Worm (Caenorhabditis elegans) whole organism, late embryonic: ENCODE results near the gene R08C7.5.

Experiments
- C38D4.7 ChIP-seq: fragments of 200-800 bp; sonication (Bioruptor generic); optimal IDR thresholded peaks from 2 replicates; lab custom pipeline; 2018; ENCODE audit warnings: mild to moderate bottlenecking, missing genetic modification characterization, moderate library complexity, missing compliant biosample characterization
- ama-1 ChIP-seq: fragments of 150-350 bp; optimal IDR thresholded peaks from 2 replicates; lab custom pipeline; 2014
- ceh-24 ChIP-seq: sonication (generic microtip); optimal IDR thresholded peaks from 2 replicates; lab custom pipeline; 2016; ENCODE audit warnings: mild to moderate bottlenecking, missing genetic modification characterization, missing compliant biosample characterization
- fax-1 ChIP-seq: sonication (generic microtip); optimal IDR thresholded peaks from 2 replicates; lab custom pipeline; 2016; ENCODE audit warnings: missing genotype, missing genetic modification characterization, missing compliant biosample characterization
- gmeb-2 ChIP-seq: sonication (generic microtip); optimal IDR thresholded peaks from 2 replicates; lab custom pipeline; 2016; ENCODE audit warnings: missing genetic modification characterization, inconsistent platforms, missing compliant biosample characterization
- lin-11 ChIP-seq: fragments of 200-800 bp; sonication (Bioruptor generic); optimal IDR thresholded peaks from 2 replicates; lab custom pipeline; 2018; ENCODE audit warnings: mild to moderate bottlenecking, missing genetic modification characterization, missing compliant biosample characterization
- pqm-1 ChIP-seq: sonication (generic microtip); optimal IDR thresholded peaks from 2 replicates; lab custom pipeline; 2016; ENCODE audit warnings: missing genetic modification characterization, missing compliant biosample characterization
- sox-2 ChIP-seq: fragments of 200-800 bp; sonication (Bioruptor generic); IDR thresholded peaks from 2 replicates; pipeline ENCODE4 v1.3.6; 2022; ENCODE audit warnings: missing genetic modification reagents, missing genetic modification characterization, missing compliant biosample characterization
- syd-9 ChIP-seq: sonication (generic microtip); optimal IDR thresholded peaks from 2 replicates; lab custom pipeline; 2016; ENCODE audit warnings: mild to moderate bottlenecking, missing genetic modification characterization, moderate library complexity, missing compliant biosample characterization
- tbx-2 ChIP-seq: sonication (generic microtip); optimal IDR thresholded peaks from 2 replicates; lab custom pipeline; 2016; ENCODE audit warnings: missing genetic modification characterization, missing compliant biosample characterization
- unc-42 ChIP-seq: sonication (generic microtip); optimal IDR thresholded peaks from 2 replicates; lab custom pipeline; 2016; ENCODE audit warnings: missing genotype, missing genetic modification characterization, missing compliant biosample characterization

DNA sequence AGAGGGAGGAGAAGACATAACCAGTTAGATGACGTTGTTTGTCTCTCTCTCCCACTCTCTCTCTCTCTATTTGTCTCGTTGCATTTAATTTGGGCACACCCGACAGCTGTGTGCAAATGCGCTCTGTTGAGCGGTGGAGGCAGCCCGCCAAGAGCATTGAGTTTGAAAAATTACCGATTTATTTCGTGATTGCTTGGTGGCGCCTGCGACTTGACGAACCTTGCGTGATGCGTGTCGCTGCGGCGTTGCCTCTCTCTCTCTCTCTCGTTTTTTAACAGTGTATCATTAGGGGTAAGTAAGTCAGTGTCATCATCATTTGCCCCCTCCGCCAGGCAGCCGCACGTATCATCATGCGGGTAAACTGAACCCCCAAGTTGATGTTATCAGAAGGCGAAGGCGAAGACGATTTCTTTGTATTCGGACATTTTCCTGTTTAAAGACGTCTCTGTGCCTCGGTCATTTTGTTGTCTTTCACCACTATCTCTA is 23.9 kb upstream of the R08C7.5 start:
- TF ChIP-seq gmeb-2 (no peak), tbx-2 (tag; lab: Kevin White, UChicago) (peak; percentile 68), pqm-1 (tag; lab: Kevin White, UChicago) (no peak), syd-9 (no peak), unc-42 (tag; lab: Kevin White, UChicago) (peak; percentile 90), ama-1 (no peak), sox-2 (GFP tag; lab: Robert Waterston, UW) (no peak), lin-11 (tag; lab: Kevin White, UChicago) (no peak), ceh-24 (no peak), C38D4.7 (GFP tag; lab: Kevin White, UChicago) (no peak), fax-1 (tag; lab: Kevin White, UChicago) (no peak)
